Worm (Caenorhabditis elegans) whole organism, mixed stage, embryonic: ENCODE data around the gene T23G4.2.

Experiments used
- ces-1 ChIP-seq: fragments of 150-350 bp; optimal IDR thresholded peaks from 2 replicates; lab custom pipeline; 2014; ENCODE audit warnings: missing biosample characterization, missing genetic modification reagents, missing genetic modification characterization
- hlh-1 ChIP-seq: fragments of 150-350 bp; optimal IDR thresholded peaks from 2 replicates; lab custom pipeline; 2014; ENCODE audit warnings: missing biosample characterization, missing genetic modification reagents, missing genetic modification characterization
- mab-5 ChIP-seq: fragments of 150-350 bp; optimal IDR thresholded peaks from 2 replicates; lab custom pipeline; 2014; ENCODE audit warnings: missing biosample characterization, missing genetic modification characterization
- mep-1 ChIP-seq: fragments of 150-350 bp; optimal IDR thresholded peaks from 2 replicates; lab custom pipeline; 2017; ENCODE audit warnings: missing biosample characterization, missing genetic modification reagents, missing genetic modification characterization, inconsistent platforms
- nhr-28 ChIP-seq: fragments of 150-350 bp; optimal IDR thresholded peaks from 2 replicates; lab custom pipeline; 2014; ENCODE audit warnings: missing biosample characterization, missing genetic modification characterization
- nhr-76 ChIP-seq: sonication (generic microtip); optimal IDR thresholded peaks from 2 replicates; lab custom pipeline; 2017; ENCODE audit warnings: missing biosample characterization, missing genetic modification characterization
- snpc-4 ChIP-seq: fragments of 150-350 bp; optimal IDR thresholded peaks from 2 replicates; lab custom pipeline; 2014; ENCODE audit warnings: missing biosample characterization, missing genetic modification characterization
- unc-39 ChIP-seq: fragments of 150-350 bp; optimal IDR thresholded peaks from 2 replicates; lab custom pipeline; 2014; ENCODE audit warnings: missing biosample characterization, missing genetic modification characterization

DNA sequence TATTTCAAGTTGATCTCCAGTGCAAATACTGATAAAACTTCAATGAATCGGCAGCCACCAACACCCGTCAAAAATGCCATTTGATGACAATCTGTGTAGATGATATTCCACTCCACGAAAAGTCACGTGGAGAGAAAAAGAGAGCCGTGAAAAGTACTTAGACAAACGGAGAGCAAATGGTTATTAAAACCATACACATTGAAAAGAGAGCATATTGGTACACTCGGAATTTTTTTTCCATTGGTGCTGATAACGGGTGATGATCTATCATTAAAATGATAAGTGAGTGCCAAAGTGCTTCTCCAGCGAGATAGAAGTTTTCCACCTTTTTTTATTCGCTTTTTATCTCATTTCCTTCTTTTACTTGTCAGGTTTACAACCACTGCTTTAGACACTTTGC, 35.8 kb upstream of the T23G4.2 start:
- TF ChIP-seq mab-5 (tag; lab: Kevin White, UChicago) = no peak
- no peak for TF ChIP-seq unc-39 (tag; lab: Kevin White, UChicago)
- TF ChIP-seq mep-1 = no peak
- TF ChIP-seq nhr-76 (tag; lab: Kevin White, UChicago) = no peak
- TF ChIP-seq ces-1 (GFP tag; lab: Kevin White, UChicago) = no peak
- no peak for TF ChIP-seq nhr-28 (tag; lab: Kevin White, UChicago)
- no peak for TF ChIP-seq snpc-4 (tag; lab: Kevin White, UChicago)
- TF ChIP-seq hlh-1 (tag; lab: Kevin White, UChicago) = no peak
